Worm (Caenorhabditis elegans): ENCODE data around the gene daam-1.

DNA sequence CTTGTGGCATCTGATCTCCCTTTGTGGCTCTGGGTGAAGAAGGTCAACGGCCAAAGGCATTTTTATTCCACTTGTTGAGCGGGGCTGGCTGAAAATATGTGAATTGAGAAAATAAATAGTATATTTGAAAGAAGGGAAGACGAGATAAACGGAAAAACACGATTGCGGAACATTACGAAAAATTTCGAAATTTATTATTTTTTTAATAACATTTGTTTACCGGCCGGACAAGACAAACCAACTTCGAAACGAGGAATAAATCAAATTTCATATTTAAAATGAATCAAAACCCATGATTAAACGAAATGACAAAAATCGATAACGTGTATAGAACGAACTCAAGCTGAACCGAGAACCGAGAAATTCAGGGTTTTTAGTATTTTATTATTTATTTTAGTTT is 20.3 kb upstream of the daam-1 start, which contains the start of gene rps-27:
- TF ChIP-seq him-1 (tag; optimal IDR thresholded peaks at IDR 0.05) (no peak), dao-5 (tag; optimal IDR thresholded peaks at IDR 0.05) (no peak), W03F9.2 (tag; optimal IDR thresholded peaks at IDR 0.05) (no peak)
